Fruit fly (Drosophila melanogaster): ENCODE measurements around the gene CG5921.

CG5921 gene

DNA sequence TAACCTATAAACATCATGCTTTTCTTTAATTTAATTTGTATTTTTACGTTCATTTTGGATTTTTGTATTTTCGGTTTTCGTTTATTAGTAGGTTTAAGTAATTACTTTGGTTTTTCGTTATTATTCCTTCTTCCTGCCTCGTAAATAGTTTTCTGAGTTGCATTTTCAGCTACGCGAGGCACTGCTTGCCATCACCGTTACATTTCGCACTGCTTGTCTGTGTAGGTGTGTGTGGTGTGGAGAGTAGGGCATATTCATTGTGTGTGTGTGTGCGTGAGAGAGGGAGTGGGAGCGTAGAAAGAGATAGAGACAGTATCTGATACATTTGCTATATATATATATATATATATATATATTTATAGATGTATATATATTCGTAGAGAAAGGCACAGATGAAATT lies 54.1 kb downstream of the CG5921 start:
- TF ChIP-seq CG9705 (GFP tag; optimal IDR thresholded peaks at IDR 0.05) (no peak), rgr (GFP tag; optimal IDR thresholded peaks at IDR 0.05) (no peak), jim (GFP tag; optimal IDR thresholded peaks at IDR 0.05) (no peak), tai (GFP tag; optimal IDR thresholded peaks at IDR 0.05) (no peak), Vsx2 (GFP tag; optimal IDR thresholded peaks at IDR 0.05; ENCODE audit: partially characterized antibody) (no peak), sv (GFP tag; optimal IDR thresholded peaks at IDR 0.05) (no peak), GATAd (GFP tag; optimal IDR thresholded peaks at IDR 0.05) (no peak), lola (GFP tag; optimal IDR thresholded peaks at IDR 0.05) (no peak), CG32264 (GFP tag; optimal IDR thresholded peaks at IDR 0.05) (no peak)

DNA sequence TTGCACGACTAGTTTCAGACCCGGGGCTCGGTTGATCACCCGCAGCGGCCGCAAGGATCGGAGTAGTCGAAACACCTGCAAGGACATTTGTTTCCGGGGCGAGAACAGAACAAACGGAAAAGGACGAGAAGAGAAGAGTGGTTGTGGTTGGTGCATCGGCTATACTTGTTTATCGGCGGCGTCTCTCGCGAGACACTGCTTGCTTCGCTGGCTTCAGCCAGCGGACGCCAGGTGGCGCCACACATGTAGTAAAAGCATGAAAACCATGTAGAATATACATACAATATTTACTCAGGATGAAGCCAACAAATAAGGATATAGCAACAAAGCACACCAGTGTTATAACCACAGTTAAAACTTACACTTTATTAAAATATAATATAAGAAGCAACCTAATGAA lies 59.2 kb downstream of the CG5921 start:
- TF ChIP-seq jim (GFP tag; optimal IDR thresholded peaks at IDR 0.05): no peak
- no peak for TF ChIP-seq OdsH (GFP tag; optimal IDR thresholded peaks at IDR 0.05)
- TF ChIP-seq Hr83 (GFP tag; optimal IDR thresholded peaks at IDR 0.05; ENCODE audit: poor library complexity, severe bottlenecking): no peak
- no peak for TF ChIP-seq woc (GFP tag; optimal IDR thresholded peaks at IDR 0.05)
- no peak for TF ChIP-seq fru (GFP tag; optimal IDR thresholded peaks at IDR 0.05)
- TF ChIP-seq Hr78 (GFP tag; optimal IDR thresholded peaks at IDR 0.05): no peak
- no peak for TF ChIP-seq Dif (GFP tag; optimal IDR thresholded peaks at IDR 0.05; ENCODE audit: partially characterized antibody)
- no peak for TF ChIP-seq h (GFP tag; optimal IDR thresholded peaks at IDR 0.05)
- TF ChIP-seq Rel (GFP tag; optimal IDR thresholded peaks at IDR 0.05): no peak
- no peak for TF ChIP-seq Rel (tag; optimal IDR thresholded peaks at IDR 0.05)
- TF ChIP-seq pan (optimal IDR thresholded peaks at IDR 0.05): no peak
- TF ChIP-seq Jra (GFP tag; optimal IDR thresholded peaks at IDR 0.05): no peak
- no peak for TF ChIP-seq usp (GFP tag; optimal IDR thresholded peaks at IDR 0.05)
- TF ChIP-seq Vsx2 (GFP tag; optimal IDR thresholded peaks at IDR 0.05; ENCODE audit: partially characterized antibody): no peak
- TF ChIP-seq tai (GFP tag; optimal IDR thresholded peaks at IDR 0.05): no peak
- no peak for TF ChIP-seq lola (GFP tag; optimal IDR thresholded peaks at IDR 0.05)

Measured in whole organism, wandering third instar larva.